Fruit fly (Drosophila melanogaster) whole organism, prepupa: ENCODE results near the gene Cox17.
A peak's percentile ranks its signal among the peaks of the same experiment; 100 is the strongest.

Experiments
- CG10631 ChIP-seq: fragments of 200-800 bp; sonication (Bioruptor generic); optimal IDR thresholded peaks from 2 replicates; lab custom pipeline; 2016; ENCODE audit warnings: missing biosample characterization, missing genetic modification characterization
- CG11762 ChIP-seq: fragments of 200-800 bp; sonication (Bioruptor generic); optimal IDR thresholded peaks from 3 replicates; lab custom pipeline; 2016; ENCODE audit warnings: missing biosample characterization, missing genetic modification characterization; ENCODE audit not compliant: insufficient read depth
- CG11902 ChIP-seq: fragments of 200-800 bp; sonication (Bioruptor generic); optimal IDR thresholded peaks from 3 replicates; lab custom pipeline; 2016; ENCODE audit warnings: missing biosample characterization, missing genetic modification characterization
- CG15336 ChIP-seq: fragments of 200-800 bp; sonication (Bioruptor generic); IDR thresholded peaks from 2 replicates; pipeline ENCODE4 v1.3.6; 2022; ENCODE audit warnings: missing biosample characterization, missing genetic modification characterization
- CG3032 ChIP-seq: fragments of 200-800 bp; optimal IDR thresholded peaks from 2 replicates; lab custom pipeline; 2019; ENCODE audit warnings: missing biosample characterization, mild to moderate bottlenecking, missing genetic modification characterization, moderate library complexity
- CG31627 ChIP-seq: fragments of 200-800 bp; sonication (Bioruptor generic); optimal IDR thresholded peaks from 3 replicates; lab custom pipeline; 2016; ENCODE audit warnings: missing biosample characterization, missing genetic modification characterization
- CG32006 ChIP-seq: fragments of 200-800 bp; sonication (Bioruptor generic); optimal IDR thresholded peaks from 3 replicates; lab custom pipeline; 2017; ENCODE audit warnings: missing biosample characterization, mild to moderate bottlenecking, missing genetic modification characterization
- CG34406 ChIP-seq: fragments of 200-800 bp; sonication (Bioruptor generic); optimal IDR thresholded peaks from 3 replicates; lab custom pipeline; 2016; ENCODE audit warnings: missing biosample characterization, missing genetic modification characterization
- CG3919 ChIP-seq: fragments of 200-800 bp; sonication (Bioruptor generic); optimal IDR thresholded peaks from 3 replicates; lab custom pipeline; 2016; ENCODE audit warnings: missing biosample characterization, missing genetic modification characterization
- CG6163 ChIP-seq: fragments of 200-800 bp; sonication (Bioruptor generic); IDR thresholded peaks from 3 replicates; pipeline ENCODE4 v1.3.6; 2022; ENCODE audit warnings: missing biosample characterization, missing genetic modification characterization
- CG6276 ChIP-seq: fragments of 200-800 bp; sonication (Bioruptor generic); optimal IDR thresholded peaks from 2 replicates; lab custom pipeline; 2017; ENCODE audit warnings: missing biosample characterization, mild to moderate bottlenecking, missing genetic modification characterization
- CG6792 ChIP-seq: fragments of 200-800 bp; sonication (Bioruptor generic); optimal IDR thresholded peaks from 3 replicates; lab custom pipeline; 2016; ENCODE audit warnings: missing biosample characterization, missing genetic modification characterization
- CG6808 ChIP-seq: fragments of 200-800 bp; sonication (Bioruptor generic); optimal IDR thresholded peaks from 3 replicates; lab custom pipeline; 2017; ENCODE audit warnings: missing biosample characterization, missing genetic modification characterization, mild to moderate bottlenecking, moderate library complexity, missing genetic modification reagents
- CG6854 ChIP-seq: fragments of 200-800 bp; sonication (Bioruptor generic); optimal IDR thresholded peaks from 2 replicates; lab custom pipeline; 2017; ENCODE audit warnings: missing biosample characterization, mild to moderate bottlenecking, missing genetic modification characterization
- CG7368 ChIP-seq: fragments of 200-800 bp; sonication (Bioruptor generic); optimal IDR thresholded peaks from 3 replicates; lab custom pipeline; 2016; ENCODE audit warnings: missing biosample characterization, missing genetic modification characterization
- CG8119 ChIP-seq: fragments of 200-800 bp; sonication (Bioruptor generic); IDR thresholded peaks from 3 replicates; pipeline ENCODE4 v1.3.6; 2022; ENCODE audit warnings: missing biosample characterization, missing genetic modification characterization
- CG8632 ChIP-seq: fragments of 200-800 bp; sonication (Bioruptor generic); optimal IDR thresholded peaks from 3 replicates; lab custom pipeline; 2016; ENCODE audit warnings: missing biosample characterization, missing genetic modification characterization
- CG9139 ChIP-seq: fragments of 200-800 bp; sonication (Bioruptor generic); optimal IDR thresholded peaks from 3 replicates; lab custom pipeline; 2017; ENCODE audit warnings: missing biosample characterization, mild to moderate bottlenecking, missing genetic modification characterization
- Eip75B ChIP-seq: fragments of 200-800 bp; sonication (Bioruptor generic); optimal IDR thresholded peaks from 3 replicates; lab custom pipeline; 2016; ENCODE audit warnings: missing biosample characterization, missing genetic modification characterization
- Eip78C ChIP-seq: fragments of 200-800 bp; sonication (Bioruptor generic); peaks from one replicate; lab custom pipeline; 2016; ENCODE audit warnings: missing biosample characterization, missing genetic modification characterization
- Ets96B ChIP-seq: fragments of 200-800 bp; optimal IDR thresholded peaks from 2 replicates; lab custom pipeline; 2019; ENCODE audit warnings: missing biosample characterization, mild to moderate bottlenecking, missing genetic modification characterization, moderate library complexity
- Hr39 ChIP-seq: fragments of 200-800 bp; sonication (Bioruptor generic); optimal IDR thresholded peaks from 2 replicates; lab custom pipeline; 2016; ENCODE audit warnings: missing biosample characterization, missing genetic modification characterization
- Hr4 ChIP-seq: fragments of 200-800 bp; sonication (Bioruptor generic); optimal IDR thresholded peaks from 3 replicates; lab custom pipeline; 2016; ENCODE audit warnings: missing biosample characterization, missing genetic modification characterization
- Lpt ChIP-seq: fragments of 200-800 bp; sonication (Bioruptor generic); optimal IDR thresholded peaks from 3 replicates; lab custom pipeline; 2016; ENCODE audit warnings: missing biosample characterization, missing genetic modification characterization
- OdsH ChIP-seq: fragments of 200-800 bp; sonication (Bioruptor generic); optimal IDR thresholded peaks from 3 replicates; lab custom pipeline; 2016; ENCODE audit warnings: missing biosample characterization, missing genetic modification characterization
- Sox14 ChIP-seq: fragments of 200-800 bp; sonication (Bioruptor generic); optimal IDR thresholded peaks from 3 replicates; lab custom pipeline; 2016; ENCODE audit warnings: missing biosample characterization, missing genetic modification characterization
- achi ChIP-seq: fragments of 200-800 bp; sonication (Bioruptor generic); optimal IDR thresholded peaks from 3 replicates; lab custom pipeline; 2016; ENCODE audit warnings: missing biosample characterization, missing genetic modification characterization
- acj6 ChIP-seq: fragments of 200-800 bp; sonication (Bioruptor generic); optimal IDR thresholded peaks from 3 replicates; lab custom pipeline; 2016; ENCODE audit warnings: missing biosample characterization, missing genetic modification characterization
- cyc ChIP-seq: fragments of 200-800 bp; sonication (Bioruptor generic); optimal IDR thresholded peaks from 3 replicates; lab custom pipeline; 2016; ENCODE audit warnings: missing biosample characterization, missing genetic modification characterization
- dsx ChIP-seq: fragments of 200-800 bp; optimal IDR thresholded peaks from 3 replicates; lab custom pipeline; 2019; ENCODE audit warnings: missing biosample characterization, mild to moderate bottlenecking, missing genetic modification characterization, moderate library complexity; ENCODE audit not compliant: poor library complexity, severe bottlenecking
- eg ChIP-seq: fragments of 200-800 bp; sonication (Bioruptor generic); IDR thresholded peaks from 3 replicates; pipeline ENCODE4 v1.3.6; 2022; ENCODE audit warnings: missing biosample characterization, missing genetic modification characterization
- esn ChIP-seq: fragments of 200-800 bp; sonication (Bioruptor generic); optimal IDR thresholded peaks from 2 replicates; lab custom pipeline; 2016; ENCODE audit warnings: missing biosample characterization, mild to moderate bottlenecking, missing genetic modification characterization, moderate library complexity
- fd59A ChIP-seq: fragments of 200-800 bp; sonication (Bioruptor generic); optimal IDR thresholded peaks from 2 replicates; lab custom pipeline; 2017; ENCODE audit warnings: missing biosample characterization, mild to moderate bottlenecking, missing genetic modification characterization, missing genetic modification reagents
- fkh ChIP-seq: fragments of 200-800 bp; sonication (Bioruptor generic); optimal IDR thresholded peaks from 3 replicates; lab custom pipeline; 2017; ENCODE audit warnings: missing biosample characterization, mild to moderate bottlenecking, missing genetic modification characterization, moderate library complexity
- lz ChIP-seq: fragments of 200-800 bp; sonication (Bioruptor generic); optimal IDR thresholded peaks from 3 replicates; lab custom pipeline; 2016; ENCODE audit warnings: missing biosample characterization, missing genetic modification characterization
- net ChIP-seq: fragments of 200-800 bp; sonication (Bioruptor generic); optimal IDR thresholded peaks from 3 replicates; lab custom pipeline; 2016; ENCODE audit warnings: missing biosample characterization, missing genetic modification characterization
- pdm3 ChIP-seq: fragments of 200-800 bp; sonication (Bioruptor generic); optimal IDR thresholded peaks from 3 replicates; lab custom pipeline; 2016; ENCODE audit warnings: missing biosample characterization, missing genetic modification characterization
- ss ChIP-seq, 2 experiments: fragments of 200-800 bp; sonication (Bioruptor generic); optimal IDR thresholded peaks; 2 replicates in 1 of 2; 3 replicates in 1 of 2; lab custom pipeline; 2017 to 2018; ENCODE audit warnings: mild to moderate bottlenecking in 2 of 2, missing biosample characterization in 2 of 2, missing genetic modification characterization in 2 of 2, moderate library complexity in 1 of 2
- svp ChIP-seq: fragments of 200-800 bp; sonication (Bioruptor generic); peaks from one replicate; lab custom pipeline; 2016; ENCODE audit warnings: missing biosample characterization, missing genetic modification characterization

Cox17 gene

dm6 chrX:15123418-15123994, 39.0 kb upstream of the Cox17 start (continued):
- peak; percentile 7 for TF ChIP-seq acj6 (GFP tag; lab: Kevin White, UChicago)
- no peak for TF ChIP-seq fd59A
- TF ChIP-seq svp (GFP tag; lab: Kevin White, UChicago), result no peak
- no peak for TF ChIP-seq Eip75B
- peak; percentile 42 for TF ChIP-seq CG10631 (GFP tag; lab: Kevin White, UChicago)
- TF ChIP-seq CG3919, result peak; percentile 7
- peak; percentile 36 for TF ChIP-seq dsx (GFP tag; lab: Kevin White, UChicago)
- no peak for TF ChIP-seq cyc (GFP tag; lab: Kevin White, UChicago)
- TF ChIP-seq esn (GFP tag; lab: Kevin White, UChicago), result no peak
- peak; percentile 72 for TF ChIP-seq CG6276
- TF ChIP-seq CG11762, result no peak
- TF ChIP-seq net, result peak; percentile 23
- no peak for TF ChIP-seq fkh (GFP tag; lab: Kevin White, UChicago)
- peak; percentile 29 for TF ChIP-seq Eip78C
- peak; percentile 4 for TF ChIP-seq achi (GFP tag; lab: Kevin White, UChicago)
- no peak for TF ChIP-seq CG8632
- TF ChIP-seq CG31627 (GFP tag; lab: Kevin White, UChicago), result no peak
- no peak for TF ChIP-seq CG6792

- no peak for TF ChIP-seq CG6163
- TF ChIP-seq net, result no peak
- no peak for TF ChIP-seq pdm3 (GFP tag; lab: Kevin White, UChicago)
- TF ChIP-seq Ets96B (tag; lab: Kevin White, UChicago), result no peak
- TF ChIP-seq dsx (GFP tag; lab: Kevin White, UChicago), result no peak
- TF ChIP-seq CG3032 (tag; lab: Kevin White, UChicago), result no peak
- no peak for TF ChIP-seq lz (GFP tag; lab: Kevin White, UChicago)
- TF ChIP-seq Hr4, result no peak
- TF ChIP-seq CG11902 (GFP tag; lab: Kevin White, UChicago), result no peak
- no peak for TF ChIP-seq CG6792
- no peak for TF ChIP-seq CG11762
These were observed 37.2 kb upstream of the Cox17 start for dm6 chrX:15121714-15122113.

dm6 chrX:15120116-15120515, 35.6 kb upstream of the Cox17 start:
- peak; percentile 14 for TF ChIP-seq fkh (GFP tag; lab: Kevin White, UChicago)
- no peak for TF ChIP-seq CG6808 (GFP tag; lab: Kevin White, UChicago)
- peak; percentile 47 for TF ChIP-seq Eip78C
- no peak for TF ChIP-seq Hr39 (GFP tag; lab: Kevin White, UChicago)
- peak; percentile 6 for TF ChIP-seq OdsH (GFP tag; lab: Kevin White, UChicago)
- peak; percentile 37 for TF ChIP-seq Hr4
- peak; percentile 56 for TF ChIP-seq CG8119 (GFP tag; lab: Robert Waterston, UW)
- TF ChIP-seq eg (GFP tag; lab: Robert Waterston, UW), result peak; percentile 41; the same call in 1 of the 3 replicates
- peak; percentile 51 for TF ChIP-seq CG32006 (GFP tag; lab: Kevin White, UChicago)
- TF ChIP-seq CG6276, result peak; percentile 6
- TF ChIP-seq pdm3 (GFP tag; lab: Kevin White, UChicago), result peak; percentile 19
- no peak for TF ChIP-seq dsx (GFP tag; lab: Kevin White, UChicago)
- peak; percentile 52 for TF ChIP-seq CG15336 (GFP tag; lab: Robert Waterston, UW)
- no peak for TF ChIP-seq CG3919

DNA sequence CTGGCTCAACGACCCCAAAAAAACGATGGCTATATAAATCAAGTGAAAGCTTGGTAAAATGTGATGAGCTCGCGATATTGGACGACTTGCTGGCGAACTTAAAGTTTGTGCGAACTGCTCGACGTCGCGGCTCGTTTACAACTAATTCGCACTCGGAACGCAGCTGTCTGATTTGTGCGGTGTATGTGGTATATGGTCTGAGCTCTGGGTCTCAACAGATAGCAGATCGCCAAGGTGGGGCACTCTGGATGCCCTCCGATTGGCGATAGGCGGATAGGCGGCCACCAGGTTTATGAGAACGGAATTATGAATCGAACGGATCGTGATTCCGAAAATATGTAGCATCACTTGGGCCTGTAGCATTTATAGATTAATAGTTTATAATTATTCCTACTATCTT, 31.9 kb upstream of the Cox17 start, which contains the start of gene Cyp4s3:
Gene Cyp4s3 (minus strand): TSS at position 146 of the 400 bp plus-strand sequence.
- TF ChIP-seq svp (GFP tag; lab: Kevin White, UChicago), result peak; percentile 92
- no peak for TF ChIP-seq CG8119 (GFP tag; lab: Robert Waterston, UW)

- no peak for TF ChIP-seq CG9139
- TF ChIP-seq CG6854 (GFP tag; lab: Kevin White, UChicago), result no peak
- TF ChIP-seq CG34406 (GFP tag; lab: Kevin White, UChicago), result no peak
- no peak for TF ChIP-seq dsx (GFP tag; lab: Kevin White, UChicago)
- TF ChIP-seq CG7368 (GFP tag; lab: Kevin White, UChicago), result no peak
- no peak for TF ChIP-seq acj6 (GFP tag; lab: Kevin White, UChicago)
- TF ChIP-seq Sox14, result no peak
- no peak for TF ChIP-seq Lpt (GFP tag; lab: Kevin White, UChicago)
- TF ChIP-seq CG15336 (GFP tag; lab: Robert Waterston, UW), result no peak
- TF ChIP-seq CG10631 (GFP tag; lab: Kevin White, UChicago), result no peak
- no peak for TF ChIP-seq ss (GFP tag; optimal IDR thresholded peaks at IDR 0.05; lab: Kevin White, UChicago)
These were observed 27.4 kb upstream of the Cox17 start for dm6 chrX:15111888-15112287.
